Fruit fly (Drosophila melanogaster): ENCODE measurements around the gene grp.

Gene grp

dm6 chr2L:16686412-16687043, 6.7 kb downstream of the grp start:
- TF ChIP-seq h (GFP tag; optimal IDR thresholded peaks at IDR 0.05), result peak; percentile 32
- peak; percentile 41 for TF ChIP-seq Jra (GFP tag; optimal IDR thresholded peaks at IDR 0.05)
- peak; percentile 41 for TF ChIP-seq woc (GFP tag; optimal IDR thresholded peaks at IDR 0.05)
- no peak for TF ChIP-seq usp (GFP tag; optimal IDR thresholded peaks at IDR 0.05)
- TF ChIP-seq brk (GFP tag; optimal IDR thresholded peaks at IDR 0.05), result no peak
- TF ChIP-seq OdsH (GFP tag; optimal IDR thresholded peaks at IDR 0.05), result peak; percentile 34
- peak; percentile 59 for TF ChIP-seq CrebA (GFP tag; optimal IDR thresholded peaks at IDR 0.05; ENCODE audit: borderline replicate concordance)
- TF ChIP-seq foxo (GFP tag; optimal IDR thresholded peaks at IDR 0.05), result peak in 1 of 2 experiments; percentile 40
- no peak for TF ChIP-seq dsf (GFP tag; optimal IDR thresholded peaks at IDR 0.05; ENCODE audit: borderline replicate concordance)
- peak; percentile 4 for TF ChIP-seq br (GFP tag; optimal IDR thresholded peaks at IDR 0.05)
- TF ChIP-seq ey (GFP tag; optimal IDR thresholded peaks at IDR 0.05), result peak; percentile 20
- TF ChIP-seq Dfd (GFP tag; optimal IDR thresholded peaks at IDR 0.05), result no peak
- TF ChIP-seq CG32264 (GFP tag; optimal IDR thresholded peaks at IDR 0.05), result peak; percentile 16
- no peak for TF ChIP-seq Vsx2 (GFP tag; optimal IDR thresholded peaks at IDR 0.05; ENCODE audit: partially characterized antibody)
- peak; percentile 64 for TF ChIP-seq Sp1 (GFP tag; optimal IDR thresholded peaks at IDR 0.05)
- peak; percentile 86 for TF ChIP-seq psq (GFP tag; optimal IDR thresholded peaks at IDR 0.05)
- no peak for TF ChIP-seq GATAd (GFP tag; optimal IDR thresholded peaks at IDR 0.05)
- TF ChIP-seq Rel (GFP tag; optimal IDR thresholded peaks at IDR 0.05), result peak; percentile 55
- TF ChIP-seq Rel (tag; optimal IDR thresholded peaks at IDR 0.05), result peak; percentile 15
- TF ChIP-seq fru (GFP tag; optimal IDR thresholded peaks at IDR 0.05), result peak; percentile 43
- no peak for TF ChIP-seq sage (GFP tag; optimal IDR thresholded peaks at IDR 0.05)
- no peak for TF ChIP-seq Dif (GFP tag; optimal IDR thresholded peaks at IDR 0.05; ENCODE audit: partially characterized antibody)
- peak in 1 of 2 experiments; percentile 15 for TF ChIP-seq dl (GFP tag; optimal IDR thresholded peaks at IDR 0.05; ENCODE audit: insufficient read depth in 1 of 2, partially characterized antibody in 2 of 2)
- TF ChIP-seq Hnf4 (GFP tag; optimal IDR thresholded peaks at IDR 0.05), result peak; percentile 22
- TF ChIP-seq Abd-B (GFP tag; optimal IDR thresholded peaks at IDR 0.05), result no peak

dm6 chr2L:16687863-16688262, 8.0 kb downstream of the grp start:
- no peak for TF ChIP-seq dsf (GFP tag; optimal IDR thresholded peaks at IDR 0.05; ENCODE audit: borderline replicate concordance)
- no peak for TF ChIP-seq Sp1 (GFP tag; optimal IDR thresholded peaks at IDR 0.05)
- no peak for TF ChIP-seq tai (GFP tag; optimal IDR thresholded peaks at IDR 0.05)
- no peak for TF ChIP-seq pan (optimal IDR thresholded peaks at IDR 0.05)
- no peak for TF ChIP-seq rgr (GFP tag; optimal IDR thresholded peaks at IDR 0.05)
- TF ChIP-seq HLH106 (tag; optimal IDR thresholded peaks at IDR 0.05), result no peak
- no peak for TF ChIP-seq Dfd (GFP tag; optimal IDR thresholded peaks at IDR 0.05)
- TF ChIP-seq h (GFP tag; optimal IDR thresholded peaks at IDR 0.05), result no peak
- no peak for TF ChIP-seq Mio (GFP tag; optimal IDR thresholded peaks at IDR 0.05)
- TF ChIP-seq Vsx2 (GFP tag; optimal IDR thresholded peaks at IDR 0.05; ENCODE audit: partially characterized antibody), result no peak
- no peak for TF ChIP-seq Jra (GFP tag; optimal IDR thresholded peaks at IDR 0.05)
- no peak for TF ChIP-seq ey (GFP tag; optimal IDR thresholded peaks at IDR 0.05)
- no peak for TF ChIP-seq Abd-B (GFP tag; optimal IDR thresholded peaks at IDR 0.05)

dm6 chr2L:16689800-16690618, 10.2 kb downstream of the grp start:
- TF ChIP-seq sv (GFP tag; optimal IDR thresholded peaks at IDR 0.05) (no peak), OdsH (GFP tag; optimal IDR thresholded peaks at IDR 0.05) (peak; percentile 44), ey (GFP tag; optimal IDR thresholded peaks at IDR 0.05) (peak; percentile 67), foxo (GFP tag; optimal IDR thresholded peaks at IDR 0.05) (peak in 1 of 2 experiments; percentile 28), woc (GFP tag; optimal IDR thresholded peaks at IDR 0.05) (peak; percentile 74), GATAd (GFP tag; optimal IDR thresholded peaks at IDR 0.05) (no peak), psq (GFP tag; optimal IDR thresholded peaks at IDR 0.05) (peak; percentile 96), CrebA (GFP tag; optimal IDR thresholded peaks at IDR 0.05; ENCODE audit: borderline replicate concordance) (no peak), Hr83 (GFP tag; optimal IDR thresholded peaks at IDR 0.05; ENCODE audit: poor library complexity, severe bottlenecking) (no peak), br (GFP tag; optimal IDR thresholded peaks at IDR 0.05) (peak; percentile 19), jim (GFP tag; optimal IDR thresholded peaks at IDR 0.05) (no peak), rgr (GFP tag; optimal IDR thresholded peaks at IDR 0.05) (peak; percentile 48), h (GFP tag; optimal IDR thresholded peaks at IDR 0.05) (peak; percentile 73), dl (GFP tag; optimal IDR thresholded peaks at IDR 0.05; ENCODE audit: insufficient read depth in 1 of 2, partially characterized antibody in 2 of 2) (peak; percentile 25 to 65), lola (GFP tag; optimal IDR thresholded peaks at IDR 0.05) (no peak), Abd-B (GFP tag; optimal IDR thresholded peaks at IDR 0.05) (no peak), sage (GFP tag; optimal IDR thresholded peaks at IDR 0.05) (no peak), Rel (GFP tag; optimal IDR thresholded peaks at IDR 0.05) (peak; percentile 51), Rel (tag; optimal IDR thresholded peaks at IDR 0.05) (no peak), fru (GFP tag; optimal IDR thresholded peaks at IDR 0.05) (peak; percentile 59), Jra (GFP tag; optimal IDR thresholded peaks at IDR 0.05) (peak; percentile 30), dmrt93B (GFP tag; optimal IDR thresholded peaks at IDR 0.05) (no peak), HLH106 (tag; optimal IDR thresholded peaks at IDR 0.05) (no peak), tai (GFP tag; optimal IDR thresholded peaks at IDR 0.05) (no peak), Hr78 (GFP tag; optimal IDR thresholded peaks at IDR 0.05) (no peak), Sp1 (GFP tag; optimal IDR thresholded peaks at IDR 0.05) (peak; percentile 4), Mio (GFP tag; optimal IDR thresholded peaks at IDR 0.05) (no peak), CG32264 (GFP tag; optimal IDR thresholded peaks at IDR 0.05) (peak; percentile 19), Myc (optimal IDR thresholded peaks at IDR 0.05) (no peak), usp (GFP tag; optimal IDR thresholded peaks at IDR 0.05) (no peak), Hnf4 (GFP tag; optimal IDR thresholded peaks at IDR 0.05) (peak; percentile 30), pan (optimal IDR thresholded peaks at IDR 0.05) (no peak), CG9705 (GFP tag; optimal IDR thresholded peaks at IDR 0.05) (no peak), Vsx2 (GFP tag; optimal IDR thresholded peaks at IDR 0.05; ENCODE audit: partially characterized antibody) (no peak), Dfd (GFP tag; optimal IDR thresholded peaks at IDR 0.05) (no peak), brk (GFP tag; optimal IDR thresholded peaks at IDR 0.05) (no peak)
